Worm (Caenorhabditis elegans) whole organism, mixed stage, embryonic: ENCODE results near the gene srg-27.
A peak's percentile ranks its signal among the peaks of the same experiment; 100 is the strongest.

Experiments used
- bed-3 ChIP-seq: fragments of 200-800 bp; sonication (Bioruptor generic); optimal IDR thresholded peaks from 3 replicates; lab custom pipeline; 2018; ENCODE audit warnings: mild to moderate bottlenecking, missing genetic modification characterization, moderate library complexity, missing compliant biosample characterization
- blmp-1 ChIP-seq: fragments of 150-350 bp; optimal IDR thresholded peaks from 2 replicates; lab custom pipeline; 2014; ENCODE audit warnings: missing biosample characterization, missing genetic modification characterization
- ceh-39 ChIP-seq: fragments of 150-350 bp; optimal IDR thresholded peaks from 2 replicates; lab custom pipeline; 2014; ENCODE audit warnings: missing biosample characterization, missing genetic modification characterization
- ceh-43 ChIP-seq: fragments of 200-800 bp; sonication (Bioruptor generic); optimal IDR thresholded peaks from 2 replicates; lab custom pipeline; 2018; ENCODE audit warnings: mild to moderate bottlenecking, missing genetic modification characterization, moderate library complexity, missing compliant biosample characterization
- ceh-83 ChIP-seq: fragments of 200-800 bp; sonication (Bioruptor generic); optimal IDR thresholded peaks from 2 replicates; lab custom pipeline; 2018; ENCODE audit warnings: mild to moderate bottlenecking, missing genetic modification characterization, missing compliant biosample characterization
- ces-1 ChIP-seq: fragments of 150-350 bp; optimal IDR thresholded peaks from 2 replicates; lab custom pipeline; 2014; ENCODE audit warnings: missing biosample characterization, missing genetic modification reagents, missing genetic modification characterization
- cnd-1 ChIP-seq: fragments of 200-800 bp; sonication (Bioruptor generic); optimal IDR thresholded peaks from 2 replicates; lab custom pipeline; 2018; ENCODE audit warnings: mild to moderate bottlenecking, missing genetic modification characterization, missing compliant biosample characterization
- drap-1 ChIP-seq: fragments of 200-800 bp; sonication (Bioruptor generic); optimal IDR thresholded peaks from 3 replicates; lab custom pipeline; 2018; ENCODE audit warnings: mild to moderate bottlenecking, missing genetic modification characterization, missing compliant biosample characterization
- elt-1 ChIP-seq: sonication (generic microtip); optimal IDR thresholded peaks from 2 replicates; lab custom pipeline; 2017; ENCODE audit warnings: missing genetic modification characterization, mild to moderate bottlenecking, missing compliant biosample characterization, antibody characterized with exemption, moderate library complexity, borderline replicate concordance; ENCODE audit not compliant: insufficient read depth
- elt-3 ChIP-seq: fragments of 150-350 bp; optimal IDR thresholded peaks from 2 replicates; lab custom pipeline; 2014; ENCODE audit warnings: missing biosample characterization, missing genetic modification characterization
- flh-1 ChIP-seq: fragments of 200-800 bp; sonication (Bioruptor generic); optimal IDR thresholded peaks from 2 replicates; lab custom pipeline; 2018; ENCODE audit warnings: mild to moderate bottlenecking, missing genetic modification characterization, moderate library complexity, missing compliant biosample characterization
- ham-2 ChIP-seq: fragments of 200-800 bp; sonication (Bioruptor generic); optimal IDR thresholded peaks from 2 replicates; lab custom pipeline; 2018; ENCODE audit warnings: mild to moderate bottlenecking, missing genetic modification characterization, missing compliant biosample characterization
- lin-13 ChIP-seq: fragments of 150-350 bp; optimal IDR thresholded peaks from 2 replicates; lab custom pipeline; 2014; ENCODE audit warnings: missing biosample characterization, missing genetic modification characterization
- lsy-2 ChIP-seq: fragments of 150-350 bp; optimal IDR thresholded peaks from 2 replicates; lab custom pipeline; 2014; ENCODE audit warnings: missing biosample characterization, missing genetic modification characterization
- mab-5 ChIP-seq: fragments of 150-350 bp; optimal IDR thresholded peaks from 2 replicates; lab custom pipeline; 2014; ENCODE audit warnings: missing biosample characterization, missing genetic modification characterization
- mep-1 ChIP-seq: fragments of 150-350 bp; optimal IDR thresholded peaks from 2 replicates; lab custom pipeline; 2017; ENCODE audit warnings: missing biosample characterization, missing genetic modification reagents, missing genetic modification characterization, inconsistent platforms
- mls-2 ChIP-seq: sonication (generic microtip); optimal IDR thresholded peaks from 2 replicates; lab custom pipeline; 2016; ENCODE audit warnings: mild to moderate bottlenecking, missing genetic modification characterization, moderate library complexity, missing compliant biosample characterization
- nhr-12 ChIP-seq: fragments of 150-350 bp; optimal IDR thresholded peaks from 2 replicates; lab custom pipeline; 2014; ENCODE audit warnings: missing biosample characterization, missing genetic modification characterization
- nhr-2 ChIP-seq: fragments of 150-350 bp; optimal IDR thresholded peaks from 2 replicates; lab custom pipeline; 2014; ENCODE audit warnings: missing biosample characterization, missing genetic modification characterization
- nhr-237 ChIP-seq: fragments of 150-350 bp; optimal IDR thresholded peaks from 2 replicates; lab custom pipeline; 2014; ENCODE audit warnings: missing biosample characterization, missing genetic modification characterization
- nhr-28 ChIP-seq: fragments of 150-350 bp; optimal IDR thresholded peaks from 2 replicates; lab custom pipeline; 2014; ENCODE audit warnings: missing biosample characterization, missing genetic modification characterization
- nhr-76 ChIP-seq: sonication (generic microtip); optimal IDR thresholded peaks from 2 replicates; lab custom pipeline; 2017; ENCODE audit warnings: missing biosample characterization, missing genetic modification characterization
- pha-4 ChIP-seq: fragments of 150-350 bp; optimal IDR thresholded peaks from 2 replicates; lab custom pipeline; 2018; ENCODE audit warnings: missing biosample characterization, missing genetic modification reagents, missing genetic modification characterization
- snpc-4 ChIP-seq: fragments of 150-350 bp; optimal IDR thresholded peaks from 2 replicates; lab custom pipeline; 2014; ENCODE audit warnings: missing biosample characterization, missing genetic modification characterization
- sptf-1 ChIP-seq: sonication (generic microtip); optimal IDR thresholded peaks from 2 replicates; lab custom pipeline; 2017; ENCODE audit warnings: mild to moderate bottlenecking, missing genetic modification characterization, moderate library complexity, missing compliant biosample characterization
- unc-120 ChIP-seq: sonication (generic microtip); optimal IDR thresholded peaks from 2 replicates; lab custom pipeline; 2017; ENCODE audit warnings: missing genetic modification characterization, missing compliant biosample characterization; ENCODE audit not compliant: poor library complexity, severe bottlenecking
- unc-39 ChIP-seq: fragments of 150-350 bp; optimal IDR thresholded peaks from 2 replicates; lab custom pipeline; 2014; ENCODE audit warnings: missing biosample characterization, missing genetic modification characterization
- unc-62 ChIP-seq: fragments of 150-350 bp; optimal IDR thresholded peaks from 2 replicates; lab custom pipeline; 2014; ENCODE audit warnings: missing biosample characterization, missing genetic modification reagents, missing genetic modification characterization
- zip-8 ChIP-seq: fragments of 150-350 bp; optimal IDR thresholded peaks from 2 replicates; lab custom pipeline; 2014; ENCODE audit warnings: missing biosample characterization, missing genetic modification characterization
- ztf-11 ChIP-seq: fragments of 150-350 bp; optimal IDR thresholded peaks from 2 replicates; lab custom pipeline; 2014; ENCODE audit warnings: missing biosample characterization, missing genetic modification characterization

The srg-27 gene

DNA sequence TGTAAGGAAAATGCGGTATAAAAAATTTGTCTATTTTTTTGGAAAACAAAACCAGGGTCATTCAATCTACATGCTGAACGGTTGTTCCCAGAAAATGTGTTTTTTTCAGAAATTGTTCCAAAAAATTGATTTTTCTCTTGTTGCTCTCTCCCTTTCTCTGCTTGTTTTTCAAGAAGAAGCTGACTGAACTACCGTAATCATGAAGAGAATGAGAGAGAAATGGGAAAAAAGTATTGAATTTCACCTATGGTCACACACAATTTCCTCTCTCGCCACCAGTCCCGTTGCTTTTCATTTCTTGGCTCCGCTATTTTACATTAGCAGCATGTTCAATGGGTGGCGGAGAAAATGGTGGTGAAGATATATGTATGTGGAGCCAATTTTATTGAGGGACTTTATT lies 16.8 kb upstream of the srg-27 start:
- TF ChIP-seq nhr-12: no peak
- TF ChIP-seq ham-2: no peak
- no peak for TF ChIP-seq mls-2
- no peak for TF ChIP-seq ces-1 (GFP tag; lab: Kevin White, UChicago)
- no peak for TF ChIP-seq flh-1
- TF ChIP-seq lsy-2 (tag; lab: Kevin White, UChicago): no peak
- TF ChIP-seq nhr-76: no peak
- no peak for TF ChIP-seq ceh-43 (GFP tag; lab: Kevin White, UChicago)

DNA sequence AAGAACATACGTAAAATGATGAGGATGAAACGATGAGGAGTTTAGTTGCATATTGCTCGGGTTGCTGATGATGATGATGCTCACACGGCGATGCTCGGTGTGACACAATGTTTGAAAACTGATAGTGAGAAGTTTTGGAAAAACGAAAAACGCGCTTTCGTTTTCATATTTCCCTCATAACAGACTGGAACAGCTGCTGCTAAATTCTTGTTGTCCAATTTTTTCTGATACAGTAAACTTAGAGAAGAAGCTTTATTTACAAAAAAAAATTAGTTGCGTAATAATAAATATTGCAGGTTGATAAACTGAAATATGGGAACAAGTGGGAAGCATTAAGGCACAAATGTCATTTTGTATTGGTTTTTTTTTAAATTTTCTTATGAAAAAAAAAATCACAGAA lies 15.0 kb upstream of the srg-27 start, which contains the start of gene ceh-33:
Gene ceh-33 (minus strand): TSS at position 101 of the 400 bp plus-strand sequence.
- TF ChIP-seq mab-5 (tag; lab: Kevin White, UChicago): no peak
- TF ChIP-seq zip-8 (tag; lab: Kevin White, UChicago): peak; percentile 32
- no peak for TF ChIP-seq unc-39 (tag; lab: Kevin White, UChicago)
- TF ChIP-seq, all 35 proteins: peak for 1

DNA sequence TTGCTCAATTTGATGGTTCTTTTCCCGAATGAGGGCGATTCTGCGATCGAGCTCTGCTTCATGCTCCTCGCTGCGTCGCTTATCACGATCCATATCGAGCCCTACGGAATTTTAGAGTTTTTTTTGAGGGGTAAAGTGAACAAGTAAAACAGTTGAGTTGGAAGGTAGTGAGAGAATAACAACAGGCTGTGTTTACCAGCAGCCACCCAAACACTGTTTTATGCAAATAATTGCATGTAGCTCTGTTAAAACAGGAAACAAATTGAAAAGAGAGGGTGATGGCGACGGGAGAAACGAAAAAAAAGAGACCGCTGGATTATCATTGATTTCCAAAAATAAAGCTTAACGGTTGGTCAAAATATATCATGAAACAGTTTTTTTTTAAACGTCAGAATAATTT lies 11.3 kb upstream of the srg-27 start, which contains the start of gene C10G8.8:
Gene C10G8.8 (minus strand): TSS at position 101 of the 400 bp plus-strand sequence.
- no peak for TF ChIP-seq snpc-4 (tag; lab: Kevin White, UChicago)
- no peak for TF ChIP-seq ceh-83
- TF ChIP-seq ham-2: no peak
- TF ChIP-seq ztf-11: no peak
- TF ChIP-seq cnd-1 (tag; lab: Kevin White, UChicago): no peak
- TF ChIP-seq lin-13 (tag; lab: Kevin White, UChicago): no peak
- TF ChIP-seq mls-2: no peak
- TF ChIP-seq ceh-39 (tag; lab: Kevin White, UChicago): no peak
- TF ChIP-seq unc-62: no peak
- TF ChIP-seq nhr-2 (tag; lab: Kevin White, UChicago): no peak
- no peak for TF ChIP-seq nhr-28 (tag; lab: Kevin White, UChicago)
- no peak for TF ChIP-seq nhr-12
- no peak for TF ChIP-seq nhr-237 (tag; lab: Kevin White, UChicago)
- TF ChIP-seq blmp-1 (tag; lab: Kevin White, UChicago): no peak

DNA sequence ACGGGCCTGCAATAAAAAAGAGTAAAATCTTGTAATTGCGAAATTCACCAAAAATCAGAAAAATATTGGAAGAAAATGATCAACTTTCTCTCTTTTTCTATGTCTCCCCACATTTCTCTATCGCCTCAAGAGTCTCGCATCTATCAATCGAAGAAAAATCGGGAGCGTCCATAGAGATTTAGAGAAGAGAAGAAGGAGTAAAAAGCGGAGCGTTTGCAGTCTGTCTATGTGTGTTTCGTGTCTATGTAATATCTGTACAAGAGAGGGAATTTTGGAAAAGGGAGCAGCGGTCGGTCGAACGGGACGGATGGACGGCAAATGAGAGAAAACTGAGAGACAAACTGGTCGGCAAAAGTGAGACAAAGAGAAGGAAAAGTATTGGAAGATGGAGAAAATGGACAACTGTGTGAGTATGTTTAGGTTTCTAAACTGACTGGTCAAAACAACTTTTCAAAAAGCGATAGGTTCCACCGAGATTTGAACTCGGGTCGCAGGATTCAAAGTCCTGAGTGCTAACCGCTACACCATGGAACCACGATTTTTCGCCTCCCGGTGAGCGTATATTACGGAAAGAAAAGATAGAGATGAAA lies 9.8 kb upstream of the srg-27 start:
- TF ChIP-seq lin-13 (tag; lab: Kevin White, UChicago) (no peak), unc-120 (tag; lab: Kevin White, UChicago) (peak; percentile 55), sptf-1 (tag; lab: Kevin White, UChicago) (peak; percentile 63), mep-1 (tag; lab: Kevin White, UChicago) (no peak)

DNA sequence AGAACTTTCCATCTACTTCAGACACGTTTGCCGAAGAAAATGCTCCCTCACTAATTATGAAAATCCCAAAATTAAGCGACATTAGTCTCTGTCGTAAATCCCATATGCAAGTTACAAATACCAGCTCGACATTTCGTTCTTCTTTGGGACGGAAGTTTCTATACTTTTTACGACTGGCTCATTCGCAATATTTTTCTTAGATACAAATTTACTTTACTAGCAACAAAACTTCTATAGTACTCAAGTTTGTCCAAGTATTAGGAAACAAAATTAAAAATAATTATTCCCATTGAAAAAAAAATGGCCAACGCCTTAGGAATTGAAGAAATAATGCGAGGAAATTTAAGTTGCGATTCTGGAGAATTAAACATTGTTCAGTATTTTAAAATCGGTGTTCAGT lies 8.6 kb upstream of the srg-27 start, which contains the start of gene srg-26:
Gene srg-26 (plus strand): TSS at position 301 of the 400 bp plus-strand sequence.
- TF ChIP-seq ztf-11 (no peak), elt-1 (tag; lab: Kevin White, UChicago) (no peak), pha-4 (tag; lab: Kevin White, UChicago) (no peak), unc-120 (tag; lab: Kevin White, UChicago) (no peak), nhr-76 (no peak), ces-1 (GFP tag; lab: Kevin White, UChicago) (no peak), ham-2 (no peak), mls-2 (no peak), drap-1 (GFP tag; lab: Kevin White, UChicago) (no peak)

DNA sequence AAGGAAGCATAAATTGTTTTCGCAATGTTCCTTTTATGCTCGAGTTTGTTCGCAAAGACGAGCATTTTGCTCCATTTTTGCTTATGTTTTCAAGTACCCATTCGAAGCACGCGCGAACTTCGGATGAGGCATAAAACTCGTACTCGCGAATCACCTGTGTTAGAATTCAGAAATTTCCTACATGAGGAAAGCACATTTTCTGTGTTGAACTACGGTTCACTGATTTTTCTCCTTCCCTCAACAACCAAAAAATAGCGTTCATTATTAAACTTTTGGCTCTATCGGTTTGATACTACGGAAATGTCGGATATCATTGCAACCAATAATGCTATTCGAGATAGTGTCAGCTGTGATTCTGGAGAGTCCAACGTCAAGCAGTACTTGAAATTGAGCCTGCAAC lies 5.0 kb upstream of the srg-27 start, which contains the start of gene srg-28:
Gene srg-28 (plus strand): TSS at position 301 of the 400 bp plus-strand sequence.
- no peak for TF ChIP-seq elt-3 (tag; lab: Kevin White, UChicago)
- no peak for TF ChIP-seq unc-39 (tag; lab: Kevin White, UChicago)
- TF ChIP-seq bed-3: no peak
